Fruit fly (Drosophila melanogaster): Measurements from ENCODE around the gene Myc.

The Myc gene

dm6 chrX:3381667-3382066 is 8.7 kb downstream of the Myc start (continued):
- TF ChIP-seq prd (optimal IDR thresholded peaks at IDR 0.05) (no peak), prd (GFP tag; IDR thresholded peaks at IDR 0.05) (peak; percentile 84), pita (GFP tag; optimal IDR thresholded peaks at IDR 0.05) (no peak), CG4404 (GFP tag; IDR thresholded peaks at IDR 0.05) (no peak), Blimp-1 (GFP tag; optimal IDR thresholded peaks at IDR 0.05) (peak; percentile 50), CG5180 (GFP tag; optimal IDR thresholded peaks at IDR 0.05) (no peak), dm (GFP tag; optimal IDR thresholded peaks at IDR 0.05) (peak; percentile 91), CG31441 (GFP tag; IDR thresholded peaks at IDR 0.05) (peak; percentile 67), CG30431 (GFP tag; optimal IDR thresholded peaks at IDR 0.05) (peak; percentile 41), CG12236 (GFP tag; optimal IDR thresholded peaks at IDR 0.05) (peak; percentile 51), CG33213 (GFP tag; optimal IDR thresholded peaks at IDR 0.05) (peak; percentile 32), run (tag; optimal IDR thresholded peaks at IDR 0.05) (peak; percentile 20), bowl (GFP tag; IDR thresholded peaks at IDR 0.05) (no peak), CG2889 (GFP tag; IDR thresholded peaks at IDR 0.05) (peak; percentile 49; the same call in 1 of the 3 replicates), Oli (tag; optimal IDR thresholded peaks at IDR 0.05) (peak; percentile 83), ftz-f1 (GFP tag; optimal IDR thresholded peaks at IDR 0.05) (no peak), CG4820 (GFP tag; optimal IDR thresholded peaks at IDR 0.05) (peak; percentile 63), CG3407 (GFP tag; optimal IDR thresholded peaks at IDR 0.05) (peak; percentile 26), CG14441 (GFP tag; IDR thresholded peaks at IDR 0.05) (peak; percentile 82), unpg (GFP tag; optimal IDR thresholded peaks at IDR 0.05) (peak; percentile 74), CG15269 (tag; optimal IDR thresholded peaks at IDR 0.05) (peak; percentile 77), CG3281 (GFP tag; optimal IDR thresholded peaks at IDR 0.05) (peak; percentile 12), CG4282 (GFP tag; optimal IDR thresholded peaks at IDR 0.05) (peak; percentile 25), stc (GFP tag; IDR thresholded peaks at IDR 0.05) (peak; percentile 74), CG7357 (GFP tag; IDR thresholded peaks at IDR 0.05) (peak; percentile 72), CG3847 (GFP tag; IDR thresholded peaks at IDR 0.05) (no peak), Chrac-16 (GFP tag; optimal IDR thresholded peaks at IDR 0.05) (peak; percentile 63), lilli (GFP tag; optimal IDR thresholded peaks at IDR 0.05) (peak; percentile 68), Fer3 (tag; optimal IDR thresholded peaks at IDR 0.05) (peak; percentile 56), hth (optimal IDR thresholded peaks at IDR 0.05) (no peak), Atf-2 (GFP tag; optimal IDR thresholded peaks at IDR 0.05) (peak; percentile 73), Ets65A (GFP tag) (peak; percentile 94), slp2 (GFP tag; optimal IDR thresholded peaks at IDR 0.05) (peak; percentile 63), stwl (tag; optimal IDR thresholded peaks at IDR 0.05) (no peak), CG9797 (GFP tag; optimal IDR thresholded peaks at IDR 0.05) (no peak), HLHmδ (GFP tag; optimal IDR thresholded peaks at IDR 0.05) (no peak), CG11504 (tag; optimal IDR thresholded peaks at IDR 0.05) (peak; percentile 90), CG2202 (tag; optimal IDR thresholded peaks at IDR 0.05) (peak; percentile 26), Drgx (GFP tag; IDR thresholded peaks at IDR 0.05) (peak; percentile 98), CG1233 (GFP tag; optimal IDR thresholded peaks at IDR 0.05) (peak; percentile 37), D (optimal IDR thresholded peaks at IDR 0.05) (no peak), D (GFP tag; optimal IDR thresholded peaks at IDR 0.05) (peak; percentile 43), cwo (GFP tag; optimal IDR thresholded peaks at IDR 0.05) (peak; percentile 51), Myb (GFP tag; optimal IDR thresholded peaks at IDR 0.05) (peak; percentile 56), Dad (GFP tag; optimal IDR thresholded peaks at IDR 0.05) (peak; percentile 52), Gsc (GFP tag; IDR thresholded peaks at IDR 0.05) (no peak), Mad (GFP tag; optimal IDR thresholded peaks at IDR 0.05) (peak; percentile 49), wek (GFP tag; optimal IDR thresholded peaks at IDR 0.05) (no peak), CG9609 (GFP tag; optimal IDR thresholded peaks at IDR 0.05) (peak; percentile 74), ab (GFP tag; optimal IDR thresholded peaks at IDR 0.05) (peak; percentile 27), da (GFP tag; optimal IDR thresholded peaks at IDR 0.05) (peak; percentile 57), CG1603 (tag; optimal IDR thresholded peaks at IDR 0.05) (peak; percentile 87), Nf-YC (tag; optimal IDR thresholded peaks at IDR 0.05) (no peak)
